Worm (Caenorhabditis elegans): ENCODE results near the gene letm-1.

letm-1 gene

ce11 chrV:13664340-13664916, 3.4 kb downstream of the letm-1 start:
- TF ChIP-seq mep-1 (tag; optimal IDR thresholded peaks at IDR 0.05) = peak; percentile 30
- no peak for TF ChIP-seq ham-2 (GFP tag; optimal IDR thresholded peaks at IDR 0.05)

- TF ChIP-seq mep-1 (tag; optimal IDR thresholded peaks at IDR 0.05) (no peak), nhr-2 (tag; optimal IDR thresholded peaks at IDR 0.05) (peak; percentile 26), hlh-1 (tag; optimal IDR thresholded peaks at IDR 0.05) (peak; percentile 33)
These were observed 4.0 kb downstream of the letm-1 start, which contains the start of gene rde-12 for ce11 chrV:13665089-13665488. rde-12 (plus strand) TSS chrV:13665389.

ce11 chrV:13666460-13666859, 5.4 kb downstream of the letm-1 start:
- TF ChIP-seq nhr-28 (tag; optimal IDR thresholded peaks at IDR 0.05) (no peak), drap-1 (GFP tag; optimal IDR thresholded peaks at IDR 0.05) (no peak), mls-2 (tag; optimal IDR thresholded peaks at IDR 0.05) (no peak), lsy-2 (tag; optimal IDR thresholded peaks at IDR 0.05) (no peak), blmp-1 (tag; optimal IDR thresholded peaks at IDR 0.05) (no peak)

ce11 chrV:13668337-13668736, 7.3 kb downstream of the letm-1 start:
- TF ChIP-seq sptf-1 (tag; optimal IDR thresholded peaks at IDR 0.05) (peak; percentile 13), cnd-1 (tag; optimal IDR thresholded peaks at IDR 0.05) (no peak)

ce11 chrV:13669170-13669569, 8.1 kb downstream of the letm-1 start:
- no peak for TF ChIP-seq sem-2 (GFP tag; optimal IDR thresholded peaks at IDR 0.05)
- no peak for TF ChIP-seq lin-32 (GFP tag; optimal IDR thresholded peaks at IDR 0.05)
- no peak for TF ChIP-seq hlh-1 (tag; optimal IDR thresholded peaks at IDR 0.05)
- no peak for TF ChIP-seq nhr-12 (tag; optimal IDR thresholded peaks at IDR 0.05)

- TF ChIP-seq lin-13 (tag; optimal IDR thresholded peaks at IDR 0.05) (no peak), nhr-237 (tag; optimal IDR thresholded peaks at IDR 0.05) (no peak), blmp-1 (tag; optimal IDR thresholded peaks at IDR 0.05) (no peak), nhr-2 (tag; optimal IDR thresholded peaks at IDR 0.05) (no peak), elt-1 (tag; optimal IDR thresholded peaks at IDR 0.05; ENCODE audit: borderline replicate concordance, insufficient read depth) (no peak), elt-3 (tag; optimal IDR thresholded peaks at IDR 0.05) (no peak), snpc-4 (tag; optimal IDR thresholded peaks at IDR 0.05) (no peak), hlh-1 (tag; optimal IDR thresholded peaks at IDR 0.05) (no peak), lin-32 (GFP tag; optimal IDR thresholded peaks at IDR 0.05) (no peak), flh-1 (GFP tag; optimal IDR thresholded peaks at IDR 0.05) (no peak), zip-8 (tag; optimal IDR thresholded peaks at IDR 0.05) (no peak), nhr-28 (tag; optimal IDR thresholded peaks at IDR 0.05) (no peak), pha-4 (tag; optimal IDR thresholded peaks at IDR 0.05) (no peak), lsy-2 (tag; optimal IDR thresholded peaks at IDR 0.05) (no peak), sem-2 (GFP tag; optimal IDR thresholded peaks at IDR 0.05) (no peak), tbx-8 (GFP tag; optimal IDR thresholded peaks at IDR 0.05) (no peak), ham-2 (GFP tag; optimal IDR thresholded peaks at IDR 0.05) (no peak), ztf-11 (tag; optimal IDR thresholded peaks at IDR 0.05) (no peak)
These were observed 11.0 kb downstream of the letm-1 start, which contains the start of the genes mip-2 and F58G11.4 for ce11 chrV:13671911-13672639. mip-2 (minus strand) TSS chrV:13671958. F58G11.4 (plus strand) TSS chrV:13672589.

- TF ChIP-seq mep-1 (tag; optimal IDR thresholded peaks at IDR 0.05) (peak; percentile 74), lin-13 (tag; optimal IDR thresholded peaks at IDR 0.05) (peak; percentile 66), blmp-1 (tag; optimal IDR thresholded peaks at IDR 0.05) (no peak), pha-4 (tag; optimal IDR thresholded peaks at IDR 0.05) (peak; percentile 90), nhr-237 (tag; optimal IDR thresholded peaks at IDR 0.05) (peak; percentile 78), nhr-2 (tag; optimal IDR thresholded peaks at IDR 0.05) (peak; percentile 4), ceh-83 (GFP tag; optimal IDR thresholded peaks at IDR 0.05) (peak; percentile 34), zip-8 (tag; optimal IDR thresholded peaks at IDR 0.05) (no peak), mab-5 (tag; optimal IDR thresholded peaks at IDR 0.05) (peak; percentile 22), sptf-1 (tag; optimal IDR thresholded peaks at IDR 0.05) (peak; percentile 60), unc-62 (GFP tag; optimal IDR thresholded peaks at IDR 0.05) (peak; percentile 60), drap-1 (GFP tag; optimal IDR thresholded peaks at IDR 0.05) (no peak), elt-3 (tag; optimal IDR thresholded peaks at IDR 0.05) (no peak), ztf-11 (tag; optimal IDR thresholded peaks at IDR 0.05) (no peak), ces-1 (GFP tag; optimal IDR thresholded peaks at IDR 0.05) (peak; percentile 85), tbx-8 (GFP tag; optimal IDR thresholded peaks at IDR 0.05) (no peak), snpc-4 (tag; optimal IDR thresholded peaks at IDR 0.05) (no peak), nhr-28 (tag; optimal IDR thresholded peaks at IDR 0.05) (no peak), hlh-1 (tag; optimal IDR thresholded peaks at IDR 0.05) (peak; percentile 36), lsy-2 (tag; optimal IDR thresholded peaks at IDR 0.05) (peak; percentile 74)
These were observed 17.5 kb downstream of the letm-1 start, which contains the start of the genes tag-65 and ccz-1 for ce11 chrV:13678542-13678941. tag-65 (minus strand) TSS chrV:13678587. ccz-1 (plus strand) TSS chrV:13678875.

Data from whole organism, mixed stage, embryonic.